Worm (Caenorhabditis elegans) whole organism, young adult: Measurements from ENCODE around the gene F10E9.4.
A peak's percentile ranks its signal among the peaks of the same experiment; 100 is the strongest.

Experiments used
- B0261.1 ChIP-seq: sonication (generic microtip); optimal IDR thresholded peaks from 2 replicates; lab custom pipeline; 2016; ENCODE audit warnings: mild to moderate bottlenecking, missing genetic modification characterization, moderate library complexity, missing compliant biosample characterization
- lin-35 ChIP-seq, 3 experiments: fragments of 150-350 bp in 2 of 3; sonication (generic microtip) in 1 of 3; optimal IDR thresholded peaks; 2 replicates each; lab custom pipeline; 2014 to 2018; ENCODE audit warnings: missing biosample characterization in 3 of 3, missing genetic modification characterization in 3 of 3, missing genetic modification reagents in 3 of 3
- lin-40 ChIP-seq: sonication (generic microtip); optimal IDR thresholded peaks from 2 replicates; lab custom pipeline; 2016; ENCODE audit warnings: missing genetic modification characterization, mild to moderate bottlenecking, missing compliant biosample characterization, missing genotype, missing genetic modification reagents
- snpc-4 ChIP-seq, 5 experiments: fragments of 150-350 bp in 1 of 5; sonication (generic microtip) in 4 of 5; optimal IDR thresholded peaks; 2 replicates each; lab custom pipeline; 2014 to 2018; ENCODE audit warnings: missing genetic modification characterization in 5 of 5, missing biosample characterization in 3 of 5, antibody characterized with exemption in 2 of 5, mild to moderate bottlenecking in 2 of 5, missing compliant biosample characterization in 2 of 5, missing genotype in 2 of 5, moderate library complexity in 2 of 5, missing genetic modification reagents in 1 of 5
- zim-3 ChIP-seq: sonication (generic microtip); optimal IDR thresholded peaks from 2 replicates; lab custom pipeline; 2017; ENCODE audit warnings: mild to moderate bottlenecking, missing genetic modification characterization, moderate library complexity, missing compliant biosample characterization

DNA sequence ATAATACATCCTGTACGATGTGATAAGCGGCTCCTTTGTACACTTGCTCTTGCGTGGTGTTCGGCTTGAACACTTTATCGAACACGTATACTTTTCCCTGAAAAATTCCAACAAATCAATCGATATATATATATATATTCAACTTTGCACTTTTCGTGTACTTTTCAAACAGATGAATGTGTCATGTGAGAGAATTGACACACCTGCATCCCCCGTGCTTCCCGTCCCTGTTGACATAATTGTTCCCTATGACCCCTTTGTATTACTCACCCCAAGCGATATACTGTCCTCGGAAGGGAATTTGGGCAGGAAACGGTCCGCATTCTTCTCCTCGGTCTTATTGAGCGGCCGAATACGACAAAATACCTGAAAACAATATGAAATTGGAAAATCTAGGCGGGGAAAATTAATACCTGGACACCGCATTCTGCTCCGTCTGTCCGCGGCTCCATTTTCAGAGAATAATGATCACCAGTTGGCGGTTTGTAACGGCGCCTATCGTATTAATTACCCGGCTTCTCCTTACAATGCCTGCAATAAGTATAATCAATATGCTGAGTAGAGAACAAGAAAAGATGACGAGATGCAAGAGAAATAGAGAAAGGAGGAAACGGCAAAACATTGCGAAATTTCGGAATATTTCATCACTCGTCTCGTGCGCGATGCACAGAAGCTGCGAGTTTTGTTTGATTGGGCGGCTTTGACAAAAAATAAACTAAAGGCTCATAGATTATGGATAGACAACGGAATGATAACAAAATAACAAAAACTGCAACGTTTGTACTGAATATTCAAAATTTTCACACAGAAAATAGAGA is 46.5 kb downstream of the F10E9.4 start, which contains the start of gene unc-116:
- no peak for TF ChIP-seq B0261.1
- no peak for TF ChIP-seq snpc-4 (GFP tag; optimal IDR thresholded peaks at IDR 0.05; lab: Kevin White, UChicago)
- TF ChIP-seq snpc-4 (tag; optimal IDR thresholded peaks at IDR 0.05; lab: Kevin White, UChicago), result no peak
- no peak for TF ChIP-seq lin-40 (tag; lab: Kevin White, UChicago)
- peak in 1 of 3 experiments; percentile 41 for TF ChIP-seq lin-35 (GFP tag; optimal IDR thresholded peaks at IDR 0.05; lab: Kevin White, UChicago)
- no peak for TF ChIP-seq zim-3 (tag; lab: Kevin White, UChicago)
